Worm (Caenorhabditis elegans) whole organism, young adult: ENCODE data around the gene cyp-25A4.

Experiments
- B0019.2 ChIP-seq: fragments of 200-800 bp; sonication (Bioruptor generic); conservative IDR thresholded peaks from 2 replicates; pipeline ENCODE4 v1.3.6; 2022; ENCODE audit warnings: missing genetic modification reagents, missing genetic modification characterization, missing compliant biosample characterization
- C06A6.2 ChIP-seq: fragments of 200-800 bp; sonication (Bioruptor generic); conservative IDR thresholded peaks from 2 replicates; pipeline ENCODE4 v1.3.6; 2022; ENCODE audit warnings: missing genetic modification characterization, missing compliant biosample characterization
- F23B12.7 ChIP-seq: sonication (generic microtip); optimal IDR thresholded peaks from 2 replicates; lab custom pipeline; 2017; ENCODE audit warnings: missing genetic modification characterization, mild to moderate bottlenecking, missing compliant biosample characterization, antibody characterized with exemption, moderate library complexity; ENCODE audit not compliant: insufficient read depth
- F37B4.10 ChIP-seq: fragments of 200-800 bp; sonication (Bioruptor generic); IDR thresholded peaks from 2 replicates; pipeline ENCODE4 v1.3.6; 2022; ENCODE audit warnings: missing genetic modification characterization, missing compliant biosample characterization
- F49E8.2 ChIP-seq: sonication (generic microtip); optimal IDR thresholded peaks from 3 replicates; lab custom pipeline; 2017; ENCODE audit warnings: missing genetic modification characterization, mild to moderate bottlenecking, missing compliant biosample characterization, antibody characterized with exemption, moderate library complexity; ENCODE audit not compliant: insufficient read depth
- K11D2.4 ChIP-seq: fragments of 200-800 bp; sonication (Bioruptor generic); IDR thresholded peaks from 2 replicates; pipeline ENCODE4 v1.3.6; 2022; ENCODE audit warnings: missing genetic modification reagents, missing genetic modification characterization, missing compliant biosample characterization
- K12H6.12 ChIP-seq: fragments of 200-800 bp; sonication (Bioruptor generic); optimal IDR thresholded peaks from 2 replicates; lab custom pipeline; 2018; ENCODE audit warnings: mild to moderate bottlenecking, missing genetic modification characterization, missing compliant biosample characterization
- Y56A3A.18 ChIP-seq: fragments of 200-800 bp; sonication (Bioruptor generic); IDR thresholded peaks from 2 replicates; pipeline ENCODE4 v1.3.6; 2022; ENCODE audit warnings: missing genetic modification reagents, missing genetic modification characterization, missing compliant biosample characterization
- ZK185.1 ChIP-seq: sonication (generic microtip); optimal IDR thresholded peaks from 2 replicates; lab custom pipeline; 2016; ENCODE audit warnings: mild to moderate bottlenecking, missing genetic modification characterization, missing compliant biosample characterization; ENCODE audit not compliant: poor library complexity, severe bottlenecking
- akir-1 ChIP-seq: fragments of 200-800 bp; sonication (Bioruptor generic); optimal IDR thresholded peaks from 2 replicates; lab custom pipeline; 2018; ENCODE audit warnings: mild to moderate bottlenecking, missing genetic modification characterization, moderate library complexity, missing compliant biosample characterization
- aptf-2 ChIP-seq: fragments of 200-800 bp; sonication (Bioruptor generic); conservative IDR thresholded peaks from 2 replicates; pipeline ENCODE4 v1.3.6; 2022; ENCODE audit warnings: missing genetic modification reagents, missing genetic modification characterization, missing compliant biosample characterization
- atf-7 ChIP-seq: sonication (generic microtip); optimal IDR thresholded peaks from 2 replicates; lab custom pipeline; 2017; ENCODE audit warnings: mild to moderate bottlenecking, missing genetic modification characterization, missing compliant biosample characterization
- athp-1 ChIP-seq: sonication (generic microtip); optimal IDR thresholded peaks from 2 replicates; lab custom pipeline; 2017; ENCODE audit warnings: mild to moderate bottlenecking, missing genetic modification characterization, missing compliant biosample characterization
- ceh-58 ChIP-seq: fragments of 200-800 bp; sonication (Bioruptor generic); IDR thresholded peaks from 2 replicates; pipeline ENCODE4 v1.3.6; 2022; ENCODE audit warnings: missing genetic modification characterization, missing compliant biosample characterization
- ceh-79 ChIP-seq: sonication (generic microtip); optimal IDR thresholded peaks from 2 replicates; lab custom pipeline; 2017; ENCODE audit warnings: mild to moderate bottlenecking, missing genetic modification characterization, missing compliant biosample characterization
- die-1 ChIP-seq: sonication (generic microtip); optimal IDR thresholded peaks from 2 replicates; lab custom pipeline; 2016; ENCODE audit warnings: missing genotype, mild to moderate bottlenecking, missing genetic modification characterization, missing compliant biosample characterization
- fkh-3 ChIP-seq: sonication (generic microtip); optimal IDR thresholded peaks from 2 replicates; lab custom pipeline; 2016; ENCODE audit warnings: mild to moderate bottlenecking, missing genetic modification characterization, missing compliant biosample characterization
- hmg-1.2 ChIP-seq: fragments of 200-800 bp; sonication (Bioruptor generic); IDR thresholded peaks from 2 replicates; pipeline ENCODE4 v1.3.6; 2022; ENCODE audit warnings: missing genetic modification reagents, missing genetic modification characterization, missing compliant biosample characterization
- lag-1 ChIP-seq: fragments of 200-800 bp; sonication (Bioruptor generic); IDR thresholded peaks from 2 replicates; pipeline ENCODE4 v1.3.6; 2022; ENCODE audit warnings: missing genetic modification reagents, missing genetic modification characterization, missing compliant biosample characterization
- lin-35 ChIP-seq, 3 experiments: fragments of 150-350 bp in 2 of 3; sonication (generic microtip) in 1 of 3; optimal IDR thresholded peaks; 2 replicates each; lab custom pipeline; 2014 to 2018; ENCODE audit warnings: missing biosample characterization in 3 of 3, missing genetic modification characterization in 3 of 3, missing genetic modification reagents in 3 of 3
- lin-40 ChIP-seq: sonication (generic microtip); optimal IDR thresholded peaks from 2 replicates; lab custom pipeline; 2016; ENCODE audit warnings: missing genetic modification characterization, mild to moderate bottlenecking, missing compliant biosample characterization, missing genotype, missing genetic modification reagents
- madf-8 ChIP-seq: fragments of 200-800 bp; sonication (Bioruptor generic); conservative IDR thresholded peaks from 2 replicates; pipeline ENCODE4 v1.3.6; 2022; ENCODE audit warnings: missing genetic modification reagents, missing genetic modification characterization, missing compliant biosample characterization
- mcd-1 ChIP-seq: fragments of 200-800 bp; sonication (Bioruptor generic); IDR thresholded peaks from 2 replicates; pipeline ENCODE4 v1.3.6; 2022; ENCODE audit warnings: missing genetic modification reagents, missing genetic modification characterization, missing compliant biosample characterization
- mes-4 ChIP-seq: sonication (generic microtip); optimal IDR thresholded peaks from 2 replicates; lab custom pipeline; 2016; ENCODE audit warnings: missing genotype, missing genetic modification characterization, missing compliant biosample characterization
- nhr-120 ChIP-seq: fragments of 200-800 bp; sonication (Bioruptor generic); IDR thresholded peaks from 2 replicates; pipeline ENCODE4 v1.3.6; 2022; ENCODE audit warnings: missing genetic modification characterization, missing compliant biosample characterization
- nhr-179 ChIP-seq: sonication (generic microtip); optimal IDR thresholded peaks from 2 replicates; lab custom pipeline; 2016; ENCODE audit warnings: mild to moderate bottlenecking, missing genetic modification characterization, missing compliant biosample characterization
- nhr-80 ChIP-seq: sonication (generic microtip); optimal IDR thresholded peaks from 2 replicates; lab custom pipeline; 2016; ENCODE audit warnings: missing genetic modification characterization, missing compliant biosample characterization
- rcor-1 ChIP-seq: fragments of 200-800 bp; sonication (Bioruptor generic); IDR thresholded peaks from 2 replicates; pipeline ENCODE4 v1.3.6; 2022; ENCODE audit warnings: missing genetic modification reagents, missing genetic modification characterization, missing compliant biosample characterization
- rpc-1 ChIP-seq, 2 experiments: fragments of 150-350 bp in 1 of 2; sonication (generic microtip) in 1 of 2; optimal IDR thresholded peaks; 2 replicates each; lab custom pipeline; 2014 to 2018; ENCODE audit warnings: missing biosample characterization in 1 of 2, missing genetic modification characterization in 1 of 2, missing genetic modification reagents in 1 of 2, missing genotype in 1 of 2
- sdz-38 ChIP-seq: sonication (generic microtip); optimal IDR thresholded peaks from 2 replicates; lab custom pipeline; 2016; ENCODE audit warnings: missing genotype, missing genetic modification characterization, missing compliant biosample characterization
- sea-2 ChIP-seq: fragments of 200-800 bp; sonication (Bioruptor generic); IDR thresholded peaks from 2 replicates; pipeline ENCODE4 v1.3.6; 2022; ENCODE audit warnings: missing genetic modification characterization, missing compliant biosample characterization
- unc-62 ChIP-seq: fragments of 150-350 bp; optimal IDR thresholded peaks from 2 replicates; lab custom pipeline; 2014; ENCODE audit warnings: missing biosample characterization, missing genetic modification reagents, missing genetic modification characterization
- xnd-1 ChIP-seq: sonication (generic microtip); optimal IDR thresholded peaks from 2 replicates; lab custom pipeline; 2016; ENCODE audit warnings: missing genotype, missing genetic modification reagents, missing genetic modification characterization, missing compliant biosample characterization
- ztf-25 ChIP-seq: fragments of 200-800 bp; sonication (Bioruptor generic); IDR thresholded peaks from 2 replicates; pipeline ENCODE4 v1.3.6; 2022; ENCODE audit warnings: missing genetic modification reagents, missing genetic modification characterization, missing compliant biosample characterization
- ztf-3 ChIP-seq: fragments of 200-800 bp; sonication (Bioruptor generic); optimal IDR thresholded peaks from 2 replicates; lab custom pipeline; 2018; ENCODE audit warnings: mild to moderate bottlenecking, missing genetic modification characterization, missing compliant biosample characterization
- ztf-6 ChIP-seq: fragments of 200-800 bp; sonication (Bioruptor generic); IDR thresholded peaks from 2 replicates; pipeline ENCODE4 v1.3.6; 2022; ENCODE audit warnings: missing genetic modification reagents, missing genetic modification characterization, missing compliant biosample characterization

The cyp-25A4 gene

ce11 chrIII:3820134-3820533 lies 31.7 kb downstream of the cyp-25A4 start (continued):
- peak; percentile 48 for TF ChIP-seq rcor-1 (GFP tag; lab: Robert Waterston, UW)
- TF ChIP-seq F49E8.2 (tag; lab: Kevin White, UChicago): no peak
- no peak for TF ChIP-seq fkh-3 (tag; lab: Kevin White, UChicago)
- no peak for TF ChIP-seq ceh-79 (tag; lab: Kevin White, UChicago)
- TF ChIP-seq C06A6.2: 0 out of 2 replicates have a peak, but pooled peaks have one; percentile 26
- TF ChIP-seq mcd-1 (GFP tag; lab: Robert Waterston, UW): peak; percentile 34; the same call in 1 of the 2 replicates
- no peak for TF ChIP-seq ztf-3 (GFP tag; lab: Kevin White, UChicago)
- TF ChIP-seq K11D2.4 (GFP tag; lab: Robert Waterston, UW): no peak
- TF ChIP-seq mes-4 (tag; lab: Kevin White, UChicago): no peak
- no peak for TF ChIP-seq unc-62 (GFP tag; lab: Kevin White, UChicago)
- TF ChIP-seq hmg-1.2 (GFP tag; lab: Robert Waterston, UW): peak; percentile 93
- TF ChIP-seq athp-1 (tag; lab: Kevin White, UChicago): no peak
- TF ChIP-seq Y56A3A.18 (GFP tag; lab: Robert Waterston, UW): no peak
- no peak for TF ChIP-seq lag-1 (GFP tag; lab: Robert Waterston, UW)
- TF ChIP-seq xnd-1 (tag; lab: Kevin White, UChicago): no peak
- peak; percentile 77 for TF ChIP-seq nhr-80 (tag; lab: Kevin White, UChicago)
- TF ChIP-seq sdz-38 (tag; lab: Kevin White, UChicago): no peak
- no peak for TF ChIP-seq nhr-120 (GFP tag; lab: Robert Waterston, UW)
- TF ChIP-seq ceh-58 (GFP tag; lab: Robert Waterston, UW): no peak

- TF ChIP-seq lin-35 (GFP tag; optimal IDR thresholded peaks at IDR 0.05; lab: Kevin White, UChicago) (no peak), nhr-179 (tag; lab: Kevin White, UChicago) (no peak), F23B12.7 (tag; lab: Kevin White, UChicago) (no peak), rcor-1 (GFP tag; lab: Robert Waterston, UW) (no peak), F49E8.2 (tag; lab: Kevin White, UChicago) (no peak), atf-7 (no peak), akir-1 (GFP tag; lab: Kevin White, UChicago) (no peak), die-1 (tag; lab: Kevin White, UChicago) (no peak), athp-1 (tag; lab: Kevin White, UChicago) (no peak), madf-8 (GFP tag; lab: Robert Waterston, UW) (no peak), sea-2 (GFP tag; lab: Robert Waterston, UW) (no peak), F37B4.10 (GFP tag; lab: Robert Waterston, UW) (no peak), lin-40 (tag; lab: Kevin White, UChicago) (no peak), rpc-1 (optimal IDR thresholded peaks at IDR 0.05; lab: Kevin White, UChicago) (no peak), rpc-1 (tag; optimal IDR thresholded peaks at IDR 0.05; lab: Kevin White, UChicago) (no peak), ZK185.1 (tag; lab: Kevin White, UChicago) (no peak), K12H6.12 (tag; lab: Kevin White, UChicago) (no peak), aptf-2 (GFP tag; lab: Robert Waterston, UW) (no peak), ztf-25 (GFP tag; lab: Robert Waterston, UW) (no peak), ztf-6 (GFP tag; lab: Robert Waterston, UW) (no peak), B0019.2 (GFP tag; lab: Robert Waterston, UW) (no peak)
These were observed 32.3 kb downstream of the cyp-25A4 start, which contains the start of gene dpy-27 for ce11 chrIII:3819579-3819978. Gene dpy-27, minus strand, starts transcription at chrIII:3819679.
